Fruit fly (Drosophila melanogaster) whole organism, adult: ENCODE results near the gene KP78a.

Source experiments
- CG12768 ChIP-seq: fragments of 200-800 bp; sonication (Bioruptor generic); optimal IDR thresholded peaks from 2 replicates; lab custom pipeline; 2017; ENCODE audit warnings: missing biosample characterization, missing genetic modification characterization, mild to moderate bottlenecking, moderate library complexity, missing genetic modification reagents
- CG14711 ChIP-seq: fragments of 200-800 bp; sonication (Bioruptor generic); optimal IDR thresholded peaks from 2 replicates; lab custom pipeline; 2018; ENCODE audit warnings: missing biosample characterization, mild to moderate bottlenecking, missing genetic modification characterization, moderate library complexity
- CG33017 ChIP-seq: fragments of 200-800 bp; sonication (Bioruptor generic); optimal IDR thresholded peaks from 2 replicates; lab custom pipeline; 2018; ENCODE audit warnings: missing biosample characterization, mild to moderate bottlenecking, missing genetic modification characterization, moderate library complexity
- CG7045 ChIP-seq: fragments of 200-800 bp; sonication (Bioruptor generic); optimal IDR thresholded peaks from 2 replicates; lab custom pipeline; 2017; ENCODE audit warnings: missing biosample characterization, mild to moderate bottlenecking, missing genetic modification characterization
- CG7101 ChIP-seq: fragments of 200-800 bp; sonication (Bioruptor generic); optimal IDR thresholded peaks from 2 replicates; lab custom pipeline; 2018; ENCODE audit warnings: missing biosample characterization, mild to moderate bottlenecking, missing genetic modification characterization, moderate library complexity
- Clk ChIP-seq: fragments of 200-800 bp; sonication (Bioruptor generic); optimal IDR thresholded peaks from 2 replicates; lab custom pipeline; 2017; ENCODE audit warnings: missing biosample characterization, missing genetic modification characterization
- Hr96 ChIP-seq: fragments of 200-800 bp; sonication (Bioruptor generic); optimal IDR thresholded peaks from 2 replicates; lab custom pipeline; 2016; ENCODE audit warnings: missing biosample characterization, missing genetic modification characterization
- bab1 ChIP-seq: fragments of 200-800 bp; sonication (Bioruptor generic); optimal IDR thresholded peaks from 3 replicates; lab custom pipeline; 2019; ENCODE audit warnings: missing biosample characterization, mild to moderate bottlenecking, missing genetic modification characterization, moderate library complexity
- cic ChIP-seq: fragments of 200-800 bp; sonication (Bioruptor generic); optimal IDR thresholded peaks from 2 replicates; lab custom pipeline; 2017; ENCODE audit warnings: missing biosample characterization, mild to moderate bottlenecking, missing genetic modification characterization, moderate library complexity
- kay ChIP-seq: fragments of 200-800 bp; sonication (Bioruptor generic); peaks from one replicate; lab custom pipeline; 2016; ENCODE audit warnings: missing biosample characterization, missing genetic modification characterization, borderline replicate concordance
- ovo ChIP-seq: fragments of 200-800 bp; sonication (Bioruptor generic); optimal IDR thresholded peaks from 2 replicates; lab custom pipeline; 2016; ENCODE audit warnings: missing biosample characterization, missing genetic modification characterization
- pad ChIP-seq: fragments of 200-800 bp; sonication (Bioruptor generic); optimal IDR thresholded peaks from 3 replicates; lab custom pipeline; 2017; ENCODE audit warnings: missing biosample characterization, missing genetic modification characterization, mild to moderate bottlenecking, moderate library complexity, missing genetic modification reagents
- toe ChIP-seq: fragments of 200-800 bp; sonication (Bioruptor generic); optimal IDR thresholded peaks from 2 replicates; lab custom pipeline; 2016; ENCODE audit warnings: missing biosample characterization, missing genetic modification characterization

dm6 chr3R:11393896-11394295 is 41.0 kb upstream of the KP78a start:
- TF ChIP-seq CG7101 (tag; lab: Kevin White, UChicago) (no peak), CG14711 (tag; lab: Kevin White, UChicago) (no peak), CG33017 (no peak), ovo (GFP tag; lab: Kevin White, UChicago) (no peak), pad (GFP tag; lab: Kevin White, UChicago) (no peak), kay (GFP tag; lab: Kevin White, UChicago) (no peak), Hr96 (GFP tag; lab: Kevin White, UChicago) (no peak), cic (GFP tag; lab: Kevin White, UChicago) (no peak), CG12768 (GFP tag; lab: Kevin White, UChicago) (no peak), Clk (GFP tag; lab: Kevin White, UChicago) (no peak), toe (GFP tag; lab: Kevin White, UChicago) (no peak), bab1 (GFP tag; lab: Kevin White, UChicago) (no peak), CG7045 (GFP tag; lab: Kevin White, UChicago) (no peak)
